Worm (Caenorhabditis elegans) whole organism, midembryonic: ENCODE results near the gene ipla-5.

ENCODE experiments used
- T22C8.4 ChIP-seq: fragments of 200-800 bp; sonication (Bioruptor generic); IDR thresholded peaks from 2 replicates; pipeline ENCODE4 v1.3.6; 2022; ENCODE audit warnings: missing genetic modification characterization, missing compliant biosample characterization
- cog-1 ChIP-seq: sonication (generic microtip); optimal IDR thresholded peaks from 2 replicates; lab custom pipeline; 2016; ENCODE audit warnings: missing genetic modification characterization, missing compliant biosample characterization
- flt-1 ChIP-seq: fragments of 200-800 bp; sonication (Bioruptor generic); IDR thresholded peaks from 2 replicates; pipeline ENCODE4 v1.3.6; 2022; ENCODE audit warnings: missing genetic modification characterization, missing compliant biosample characterization
- klf-2 ChIP-seq: fragments of 200-800 bp; sonication (Bioruptor generic); conservative IDR thresholded peaks from 2 replicates; pipeline ENCODE4 v1.3.6; 2022; ENCODE audit warnings: missing genetic modification reagents, missing genetic modification characterization, missing compliant biosample characterization
- med-1 ChIP-seq: sonication (generic microtip); optimal IDR thresholded peaks from 2 replicates; lab custom pipeline; 2017; ENCODE audit warnings: missing genetic modification characterization, mild to moderate bottlenecking, missing compliant biosample characterization, antibody characterized with exemption, missing genetic modification reagents; ENCODE audit not compliant: insufficient read depth
- ref-1 ChIP-seq: fragments of 200-800 bp; sonication (Bioruptor generic); conservative IDR thresholded peaks from 2 replicates; pipeline ENCODE4 v1.3.6; 2022; ENCODE audit warnings: missing genetic modification reagents, missing genetic modification characterization, missing compliant biosample characterization
- tab-1 ChIP-seq: fragments of 200-800 bp; sonication (Bioruptor generic); IDR thresholded peaks from 2 replicates; pipeline ENCODE4 v1.3.6; 2022; ENCODE audit warnings: missing genetic modification characterization, missing compliant biosample characterization
- ztf-23 ChIP-seq: fragments of 200-800 bp; sonication (Bioruptor generic); IDR thresholded peaks from 2 replicates; pipeline ENCODE4 v1.3.6; 2022; ENCODE audit warnings: missing genetic modification reagents, missing genetic modification characterization, missing compliant biosample characterization
- ztf-29 ChIP-seq: fragments of 200-800 bp; sonication (Bioruptor generic); IDR thresholded peaks from 2 replicates; pipeline ENCODE4 v1.3.6; 2022; ENCODE audit warnings: missing genetic modification reagents, missing genetic modification characterization, missing compliant biosample characterization

Gene ipla-5

ce11 chrIV:8729636-8730035 is 14.6 kb downstream of the ipla-5 start:
- TF ChIP-seq klf-2 (GFP tag; lab: Robert Waterston, UW) (no peak), med-1 (GFP tag; lab: Kevin White, UChicago) (no peak), cog-1 (tag; lab: Kevin White, UChicago) (no peak), T22C8.4 (GFP tag; lab: Robert Waterston, UW) (no peak), flt-1 (GFP tag; lab: Robert Waterston, UW) (no peak), ztf-29 (GFP tag; lab: Robert Waterston, UW) (no peak), tab-1 (GFP tag; lab: Robert Waterston, UW) (no peak), ref-1 (GFP tag; lab: Robert Waterston, UW) (no peak)

- TF ChIP-seq ref-1 (GFP tag; lab: Robert Waterston, UW) = no peak
- no peak for TF ChIP-seq cog-1 (tag; lab: Kevin White, UChicago)
- no peak for TF ChIP-seq T22C8.4 (GFP tag; lab: Robert Waterston, UW)
- no peak for TF ChIP-seq tab-1 (GFP tag; lab: Robert Waterston, UW)
Measured at ce11 chrIV:8730469-8730868, 15.4 kb downstream of the ipla-5 start, which contains the start of gene F21D5.3. Gene F21D5.3 (plus strand): TSS chrIV:8730815.

- no peak for TF ChIP-seq ztf-23 (GFP tag; lab: Robert Waterston, UW)
- no peak for TF ChIP-seq klf-2 (GFP tag; lab: Robert Waterston, UW)
- no peak for TF ChIP-seq ztf-29 (GFP tag; lab: Robert Waterston, UW)
- TF ChIP-seq tab-1 (GFP tag; lab: Robert Waterston, UW) = no peak
- TF ChIP-seq flt-1 (GFP tag; lab: Robert Waterston, UW) = no peak
- no peak for TF ChIP-seq T22C8.4 (GFP tag; lab: Robert Waterston, UW)
- no peak for TF ChIP-seq ref-1 (GFP tag; lab: Robert Waterston, UW)
- TF ChIP-seq med-1 (GFP tag; lab: Kevin White, UChicago) = no peak
- no peak for TF ChIP-seq cog-1 (tag; lab: Kevin White, UChicago)
Measured at ce11 chrIV:8737354-8737753, 22.3 kb downstream of the ipla-5 start.

- no peak for TF ChIP-seq cog-1 (tag; lab: Kevin White, UChicago)
- no peak for TF ChIP-seq klf-2 (GFP tag; lab: Robert Waterston, UW)
- no peak for TF ChIP-seq med-1 (GFP tag; lab: Kevin White, UChicago)
- no peak for TF ChIP-seq flt-1 (GFP tag; lab: Robert Waterston, UW)
- TF ChIP-seq ref-1 (GFP tag; lab: Robert Waterston, UW) = no peak
- no peak for TF ChIP-seq ztf-23 (GFP tag; lab: Robert Waterston, UW)
- no peak for TF ChIP-seq ztf-29 (GFP tag; lab: Robert Waterston, UW)
Measured at ce11 chrIV:8737787-8738186, 22.7 kb downstream of the ipla-5 start, which contains the start of gene F21D5.4. Gene F21D5.4 (plus strand): TSS chrIV:8738087.

ce11 chrIV:8739294-8739693 is 24.2 kb downstream of the ipla-5 start, which contains the start of gene F21D5.5:
Gene F21D5.5 (minus strand): TSS chrIV:8739394.
- TF ChIP-seq ref-1 (GFP tag; lab: Robert Waterston, UW) (no peak), klf-2 (GFP tag; lab: Robert Waterston, UW) (no peak), tab-1 (GFP tag; lab: Robert Waterston, UW) (no peak), ztf-23 (GFP tag; lab: Robert Waterston, UW) (no peak), cog-1 (tag; lab: Kevin White, UChicago) (no peak), flt-1 (GFP tag; lab: Robert Waterston, UW) (no peak), T22C8.4 (GFP tag; lab: Robert Waterston, UW) (no peak), med-1 (GFP tag; lab: Kevin White, UChicago) (no peak), ztf-29 (GFP tag; lab: Robert Waterston, UW) (no peak)

- no peak for TF ChIP-seq T22C8.4 (GFP tag; lab: Robert Waterston, UW)
- TF ChIP-seq med-1 (GFP tag; lab: Kevin White, UChicago) = no peak
- no peak for TF ChIP-seq cog-1 (tag; lab: Kevin White, UChicago)
- TF ChIP-seq ztf-29 (GFP tag; lab: Robert Waterston, UW) = no peak
- no peak for TF ChIP-seq flt-1 (GFP tag; lab: Robert Waterston, UW)
- TF ChIP-seq ref-1 (GFP tag; lab: Robert Waterston, UW) = no peak
- TF ChIP-seq tab-1 (GFP tag; lab: Robert Waterston, UW) = no peak
- no peak for TF ChIP-seq ztf-23 (GFP tag; lab: Robert Waterston, UW)
- no peak for TF ChIP-seq klf-2 (GFP tag; lab: Robert Waterston, UW)
Measured at ce11 chrIV:8739926-8740325, 24.9 kb downstream of the ipla-5 start, which contains the start of gene mrps-33. Gene mrps-33 (minus strand): TSS chrIV:8740026.

ce11 chrIV:8740952-8741438 is 25.9 kb downstream of the ipla-5 start, which contains the start of gene F21D5.6:
Gene F21D5.6 (minus strand): TSS chrIV:8741388.
- TF ChIP-seq T22C8.4 (GFP tag; lab: Robert Waterston, UW) (no peak), flt-1 (GFP tag; lab: Robert Waterston, UW) (0 out of 2 replicates have a peak, but pooled peaks have one; percentile 33)

ce11 chrIV:8743654-8744332 is 28.7 kb downstream of the ipla-5 start, which contains the start of gene F21D5.7:
Gene F21D5.7 (minus strand): TSS chrIV:8743704.
- no peak for TF ChIP-seq ztf-29 (GFP tag; lab: Robert Waterston, UW)
- 0 out of 2 replicates have a peak, but pooled peaks have one; percentile 34 for TF ChIP-seq T22C8.4 (GFP tag; lab: Robert Waterston, UW)
- no peak for TF ChIP-seq klf-2 (GFP tag; lab: Robert Waterston, UW)
- no peak for TF ChIP-seq med-1 (GFP tag; lab: Kevin White, UChicago)
- no peak for TF ChIP-seq tab-1 (GFP tag; lab: Robert Waterston, UW)
- no peak for TF ChIP-seq ztf-23 (GFP tag; lab: Robert Waterston, UW)
- TF ChIP-seq ref-1 (GFP tag; lab: Robert Waterston, UW) = no peak
